Fruit fly (Drosophila melanogaster): ENCODE data around the gene Parg.
A peak's percentile ranks its signal among the peaks of the same experiment; 100 is the strongest.

Parg gene

dm6 chrX:3671469-3672094, at the start of gene Parg, which contains the start of gene Mnt:
Parg (minus strand) TSS chrX:3671502.
Mnt (plus strand) TSS chrX:3671801.
- peak; percentile 13 for TF ChIP-seq HLH106 (tag; optimal IDR thresholded peaks at IDR 0.05)
- TF ChIP-seq tai (GFP tag; optimal IDR thresholded peaks at IDR 0.05) = peak; percentile 40
- TF ChIP-seq ey (GFP tag; optimal IDR thresholded peaks at IDR 0.05) = no peak
- TF ChIP-seq Hr83 (GFP tag; optimal IDR thresholded peaks at IDR 0.05; ENCODE audit: poor library complexity, severe bottlenecking) = no peak
- peak; percentile 19 for TF ChIP-seq fru (GFP tag; optimal IDR thresholded peaks at IDR 0.05)

- TF ChIP-seq GATAd (GFP tag; optimal IDR thresholded peaks at IDR 0.05) = no peak
- TF ChIP-seq CG32264 (GFP tag; optimal IDR thresholded peaks at IDR 0.05) = no peak
- TF ChIP-seq woc (GFP tag; optimal IDR thresholded peaks at IDR 0.05) = peak; percentile 42
- TF ChIP-seq Dif (GFP tag; optimal IDR thresholded peaks at IDR 0.05; ENCODE audit: partially characterized antibody) = no peak
- peak; percentile 45 for TF ChIP-seq OdsH (GFP tag; optimal IDR thresholded peaks at IDR 0.05)
- no peak for TF ChIP-seq dsf (GFP tag; optimal IDR thresholded peaks at IDR 0.05; ENCODE audit: borderline replicate concordance)
- no peak for TF ChIP-seq Abd-B (GFP tag; optimal IDR thresholded peaks at IDR 0.05)
- TF ChIP-seq Vsx2 (GFP tag; optimal IDR thresholded peaks at IDR 0.05; ENCODE audit: partially characterized antibody) = no peak
- TF ChIP-seq h (GFP tag; optimal IDR thresholded peaks at IDR 0.05) = peak; percentile 21
- no peak for TF ChIP-seq CG9705 (GFP tag; optimal IDR thresholded peaks at IDR 0.05)
- no peak for TF ChIP-seq Hr83 (GFP tag; optimal IDR thresholded peaks at IDR 0.05; ENCODE audit: poor library complexity, severe bottlenecking)
- no peak for TF ChIP-seq usp (GFP tag; optimal IDR thresholded peaks at IDR 0.05)
- TF ChIP-seq Dfd (GFP tag; optimal IDR thresholded peaks at IDR 0.05) = peak; percentile 75
- no peak for TF ChIP-seq HLH106 (tag; optimal IDR thresholded peaks at IDR 0.05)
- TF ChIP-seq lola (GFP tag; optimal IDR thresholded peaks at IDR 0.05) = no peak
- TF ChIP-seq Mio (GFP tag; optimal IDR thresholded peaks at IDR 0.05) = no peak
- TF ChIP-seq dl (GFP tag; optimal IDR thresholded peaks at IDR 0.05; ENCODE audit: insufficient read depth in 1 of 2, partially characterized antibody in 2 of 2) = no peak
- peak; percentile 17 for TF ChIP-seq br (GFP tag; optimal IDR thresholded peaks at IDR 0.05)
- TF ChIP-seq jim (GFP tag; optimal IDR thresholded peaks at IDR 0.05) = peak; percentile 96
- TF ChIP-seq rgr (GFP tag; optimal IDR thresholded peaks at IDR 0.05) = no peak
- no peak for TF ChIP-seq Jra (GFP tag; optimal IDR thresholded peaks at IDR 0.05)
- no peak for TF ChIP-seq Rel (GFP tag; optimal IDR thresholded peaks at IDR 0.05)
- no peak for TF ChIP-seq Rel (tag; optimal IDR thresholded peaks at IDR 0.05)
- TF ChIP-seq Hnf4 (GFP tag; optimal IDR thresholded peaks at IDR 0.05) = peak; percentile 49
- TF ChIP-seq sv (GFP tag; optimal IDR thresholded peaks at IDR 0.05) = no peak
- TF ChIP-seq foxo (GFP tag; optimal IDR thresholded peaks at IDR 0.05) = peak in 1 of 2 experiments; percentile 52
- peak; percentile 85 for TF ChIP-seq psq (GFP tag; optimal IDR thresholded peaks at IDR 0.05)
- TF ChIP-seq sage (GFP tag; optimal IDR thresholded peaks at IDR 0.05) = no peak
- no peak for TF ChIP-seq N (GFP tag; optimal IDR thresholded peaks at IDR 0.05)
- no peak for TF ChIP-seq pan (optimal IDR thresholded peaks at IDR 0.05)
- peak; percentile 58 for TF ChIP-seq Sp1 (GFP tag; optimal IDR thresholded peaks at IDR 0.05)
- no peak for TF ChIP-seq Hr78 (GFP tag; optimal IDR thresholded peaks at IDR 0.05)
- no peak for TF ChIP-seq brk (GFP tag; optimal IDR thresholded peaks at IDR 0.05)
- TF ChIP-seq fru (GFP tag; optimal IDR thresholded peaks at IDR 0.05) = peak; percentile 28
- no peak for TF ChIP-seq dmrt93B (GFP tag; optimal IDR thresholded peaks at IDR 0.05)
- no peak for TF ChIP-seq Myc (optimal IDR thresholded peaks at IDR 0.05)
- no peak for TF ChIP-seq CrebA (GFP tag; optimal IDR thresholded peaks at IDR 0.05; ENCODE audit: borderline replicate concordance)
- TF ChIP-seq ey (GFP tag; optimal IDR thresholded peaks at IDR 0.05) = peak; percentile 7
- no peak for TF ChIP-seq tai (GFP tag; optimal IDR thresholded peaks at IDR 0.05)
Observed at dm6 chrX:3720176-3720981, 49.1 kb upstream of the Parg start.
